Fruit fly (Drosophila melanogaster): ENCODE results near the gene Cyp313a2.

Gene Cyp313a2

dm6 chr3R:12219497-12219896 lies 17.2 kb downstream of the Cyp313a2 start, which contains the start of gene Cog1:
Cog1 (minus strand) TSS chr3R:12219686.
- TF ChIP-seq Dif (GFP tag; optimal IDR thresholded peaks at IDR 0.05; ENCODE audit: partially characterized antibody) (no peak), Rel (GFP tag; optimal IDR thresholded peaks at IDR 0.05) (no peak), Rel (tag; optimal IDR thresholded peaks at IDR 0.05) (peak; percentile 94), foxo (GFP tag; optimal IDR thresholded peaks at IDR 0.05) (peak in 1 of 2 experiments; percentile 14), Vsx2 (GFP tag; optimal IDR thresholded peaks at IDR 0.05; ENCODE audit: partially characterized antibody) (no peak), CG9705 (GFP tag; optimal IDR thresholded peaks at IDR 0.05) (no peak), ey (GFP tag; optimal IDR thresholded peaks at IDR 0.05) (no peak), Jra (GFP tag; optimal IDR thresholded peaks at IDR 0.05) (no peak), Hr78 (GFP tag; optimal IDR thresholded peaks at IDR 0.05) (no peak), CrebA (GFP tag; optimal IDR thresholded peaks at IDR 0.05; ENCODE audit: borderline replicate concordance) (peak; percentile 27), OdsH (GFP tag; optimal IDR thresholded peaks at IDR 0.05) (no peak), N (GFP tag; optimal IDR thresholded peaks at IDR 0.05) (no peak)

dm6 chr3R:12214201-12214600 lies 22.5 kb downstream of the Cyp313a2 start, which contains the start of gene CG14742:
CG14742 (plus strand) TSS chr3R:12214501.
- TF ChIP-seq usp (GFP tag; optimal IDR thresholded peaks at IDR 0.05) (no peak), Dif (GFP tag; optimal IDR thresholded peaks at IDR 0.05; ENCODE audit: partially characterized antibody) (no peak), rgr (GFP tag; optimal IDR thresholded peaks at IDR 0.05) (no peak), fru (GFP tag; optimal IDR thresholded peaks at IDR 0.05) (no peak), CG9705 (GFP tag; optimal IDR thresholded peaks at IDR 0.05) (no peak), brk (GFP tag; optimal IDR thresholded peaks at IDR 0.05) (no peak), foxo (GFP tag; optimal IDR thresholded peaks at IDR 0.05) (no peak), woc (GFP tag; optimal IDR thresholded peaks at IDR 0.05) (no peak), HLH106 (tag; optimal IDR thresholded peaks at IDR 0.05) (no peak), CG32264 (GFP tag; optimal IDR thresholded peaks at IDR 0.05) (no peak), jim (GFP tag; optimal IDR thresholded peaks at IDR 0.05) (no peak), CrebA (GFP tag; optimal IDR thresholded peaks at IDR 0.05; ENCODE audit: borderline replicate concordance) (no peak), h (GFP tag; optimal IDR thresholded peaks at IDR 0.05) (no peak), Jra (GFP tag; optimal IDR thresholded peaks at IDR 0.05) (no peak), ey (GFP tag; optimal IDR thresholded peaks at IDR 0.05) (no peak), Abd-B (GFP tag; optimal IDR thresholded peaks at IDR 0.05) (no peak), Hr83 (GFP tag; optimal IDR thresholded peaks at IDR 0.05; ENCODE audit: poor library complexity, severe bottlenecking) (no peak), N (GFP tag; optimal IDR thresholded peaks at IDR 0.05) (no peak), Vsx2 (GFP tag; optimal IDR thresholded peaks at IDR 0.05; ENCODE audit: partially characterized antibody) (no peak)

dm6 chr3R:12211552-12211951 lies 25.2 kb downstream of the Cyp313a2 start:
- TF ChIP-seq foxo (GFP tag; optimal IDR thresholded peaks at IDR 0.05) (no peak), lola (GFP tag; optimal IDR thresholded peaks at IDR 0.05) (no peak), sage (GFP tag; optimal IDR thresholded peaks at IDR 0.05) (no peak), psq (GFP tag; optimal IDR thresholded peaks at IDR 0.05) (no peak), woc (GFP tag; optimal IDR thresholded peaks at IDR 0.05) (no peak), Hr83 (GFP tag; optimal IDR thresholded peaks at IDR 0.05; ENCODE audit: poor library complexity, severe bottlenecking) (no peak), Mio (GFP tag; optimal IDR thresholded peaks at IDR 0.05) (no peak), fru (GFP tag; optimal IDR thresholded peaks at IDR 0.05) (no peak), Dfd (GFP tag; optimal IDR thresholded peaks at IDR 0.05) (no peak), rgr (GFP tag; optimal IDR thresholded peaks at IDR 0.05) (no peak)

dm6 chr3R:12210260-12210659 lies 26.4 kb downstream of the Cyp313a2 start, which contains the start of gene CG4830:
CG4830 (minus strand) TSS chr3R:12210360.
- TF ChIP-seq Abd-B (GFP tag; optimal IDR thresholded peaks at IDR 0.05) (no peak), CG32264 (GFP tag; optimal IDR thresholded peaks at IDR 0.05) (no peak), Jra (GFP tag; optimal IDR thresholded peaks at IDR 0.05) (no peak), ey (GFP tag; optimal IDR thresholded peaks at IDR 0.05) (no peak), Hr78 (GFP tag; optimal IDR thresholded peaks at IDR 0.05) (no peak), Dif (GFP tag; optimal IDR thresholded peaks at IDR 0.05; ENCODE audit: partially characterized antibody) (no peak), lola (GFP tag; optimal IDR thresholded peaks at IDR 0.05) (no peak), psq (GFP tag; optimal IDR thresholded peaks at IDR 0.05) (no peak), usp (GFP tag; optimal IDR thresholded peaks at IDR 0.05) (no peak), dl (GFP tag; optimal IDR thresholded peaks at IDR 0.05; ENCODE audit: insufficient read depth in 1 of 2, partially characterized antibody in 2 of 2) (no peak), fru (GFP tag; optimal IDR thresholded peaks at IDR 0.05) (no peak), Vsx2 (GFP tag; optimal IDR thresholded peaks at IDR 0.05; ENCODE audit: partially characterized antibody) (no peak), Sp1 (GFP tag; optimal IDR thresholded peaks at IDR 0.05) (no peak), Hnf4 (GFP tag; optimal IDR thresholded peaks at IDR 0.05) (no peak)
